Worm (Caenorhabditis elegans) whole organism, L3 larva: Measurements from ENCODE around the gene best-22.

Experiments
- R02D3.7 ChIP-seq: fragments of 150-350 bp; optimal IDR thresholded peaks from 2 replicates; lab custom pipeline; 2014; ENCODE audit warnings: missing biosample characterization, missing genetic modification characterization
- ZK546.5 ChIP-seq: sonication (generic microtip); optimal IDR thresholded peaks from 2 replicates; lab custom pipeline; 2017; ENCODE audit warnings: missing biosample characterization, missing genetic modification characterization
- aly-2 ChIP-seq: fragments of 150-350 bp; optimal IDR thresholded peaks from 2 replicates; lab custom pipeline; 2014; ENCODE audit warnings: missing biosample characterization, missing genetic modification characterization
- ceh-16 ChIP-seq: sonication (generic microtip); optimal IDR thresholded peaks from 2 replicates; lab custom pipeline; 2017; ENCODE audit warnings: missing biosample characterization, missing genetic modification characterization
- ceh-9 ChIP-seq: sonication (generic microtip); optimal IDR thresholded peaks from 2 replicates; lab custom pipeline; 2018; ENCODE audit warnings: missing biosample characterization, missing genetic modification characterization
- egl-27 ChIP-seq: sonication (generic microtip); optimal IDR thresholded peaks from 4 replicates; lab custom pipeline; 2017; ENCODE audit warnings: missing biosample characterization, missing genetic modification reagents, missing genetic modification characterization
- elt-1 ChIP-seq: fragments of 150-350 bp; optimal IDR thresholded peaks from 2 replicates; lab custom pipeline; 2014; ENCODE audit warnings: missing biosample characterization, missing genetic modification characterization
- elt-2 ChIP-seq: sonication (generic microtip); optimal IDR thresholded peaks from 2 replicates; lab custom pipeline; 2016; ENCODE audit warnings: missing genetic modification reagents, mild to moderate bottlenecking, missing genetic modification characterization, missing compliant biosample characterization
- elt-3 ChIP-seq, 3 experiments: fragments of 150-350 bp in 1 of 3; sonication (generic microtip) in 2 of 3; optimal IDR thresholded peaks; 2 replicates in 2 of 3; 4 replicates in 1 of 3; lab custom pipeline; 2014 to 2017; ENCODE audit warnings: missing biosample characterization in 3 of 3, missing genetic modification characterization in 3 of 3
- eor-1 ChIP-seq, 2 experiments: fragments of 150-350 bp; optimal IDR thresholded peaks; 2 replicates each; lab custom pipeline; 2014 to 2018; ENCODE audit warnings: missing biosample characterization in 2 of 2, missing genetic modification characterization in 2 of 2
- fkh-10 ChIP-seq: sonication (generic microtip); optimal IDR thresholded peaks from 2 replicates; lab custom pipeline; 2017; ENCODE audit warnings: missing biosample characterization, missing genetic modification reagents, missing genetic modification characterization
- fkh-2 ChIP-seq: fragments of 150-350 bp; optimal IDR thresholded peaks from 2 replicates; lab custom pipeline; 2014; ENCODE audit warnings: missing biosample characterization, missing genetic modification reagents, missing genetic modification characterization
- lin-39 ChIP-seq: fragments of 150-350 bp; optimal IDR thresholded peaks from 2 replicates; lab custom pipeline; 2018; ENCODE audit warnings: missing biosample characterization, missing genetic modification reagents, missing genetic modification characterization
- mml-1 ChIP-seq: fragments of 150-350 bp; sonication (generic microtip); optimal IDR thresholded peaks from 3 replicates; lab custom pipeline; 2014; ENCODE audit warnings: missing biosample characterization, missing genetic modification characterization
- nfya-1 ChIP-seq: sonication (generic microtip); optimal IDR thresholded peaks from 2 replicates; lab custom pipeline; 2017; ENCODE audit warnings: missing genetic modification characterization, mild to moderate bottlenecking, missing compliant biosample characterization, antibody characterized with exemption, moderate library complexity; ENCODE audit not compliant: insufficient read depth
- nhr-11 ChIP-seq: fragments of 150-350 bp; optimal IDR thresholded peaks from 2 replicates; lab custom pipeline; 2014; ENCODE audit warnings: missing biosample characterization, missing genetic modification characterization
- nhr-12 ChIP-seq: fragments of 150-350 bp; optimal IDR thresholded peaks from 2 replicates; lab custom pipeline; 2014; ENCODE audit warnings: missing biosample characterization, missing genetic modification characterization
- nhr-237 ChIP-seq: fragments of 150-350 bp; optimal IDR thresholded peaks from 2 replicates; lab custom pipeline; 2014; ENCODE audit warnings: missing biosample characterization, missing genetic modification characterization
- nhr-25 ChIP-seq: sonication (generic microtip); optimal IDR thresholded peaks from 2 replicates; lab custom pipeline; 2017; ENCODE audit warnings: missing biosample characterization, missing genetic modification characterization
- nhr-67 ChIP-seq: fragments of 150-350 bp; optimal IDR thresholded peaks from 2 replicates; lab custom pipeline; 2014; ENCODE audit warnings: missing biosample characterization, missing genetic modification characterization
- nhr-76 ChIP-seq: fragments of 150-350 bp; sonication (generic microtip); optimal IDR thresholded peaks from 5 replicates; lab custom pipeline; 2014; ENCODE audit warnings: missing biosample characterization, missing genetic modification characterization
- nhr-77 ChIP-seq: fragments of 150-350 bp; optimal IDR thresholded peaks from 2 replicates; lab custom pipeline; 2014; ENCODE audit warnings: missing biosample characterization, missing genetic modification characterization
- pha-4 ChIP-seq: fragments of 150-350 bp; optimal IDR thresholded peaks from 2 replicates; lab custom pipeline; 2014; ENCODE audit warnings: missing biosample characterization, missing genetic modification reagents, missing genetic modification characterization
- pqm-1 ChIP-seq: fragments of 150-350 bp; optimal IDR thresholded peaks from 2 replicates; lab custom pipeline; 2017; ENCODE audit warnings: missing biosample characterization, missing genetic modification characterization, inconsistent platforms
- sea-2 ChIP-seq: fragments of 150-350 bp; sonication (generic microtip); optimal IDR thresholded peaks from 4 replicates; lab custom pipeline; 2014; ENCODE audit warnings: missing biosample characterization, missing genetic modification reagents, missing genetic modification characterization
- skn-1 ChIP-seq: fragments of 150-350 bp; optimal IDR thresholded peaks from 2 replicates; lab custom pipeline; 2014; ENCODE audit warnings: missing biosample characterization, missing genetic modification characterization
- unc-39 ChIP-seq: sonication (generic microtip); optimal IDR thresholded peaks from 4 replicates; lab custom pipeline; 2017; ENCODE audit warnings: missing biosample characterization, missing genetic modification characterization
- unc-62 ChIP-seq: fragments of 150-350 bp; sonication (generic microtip); optimal IDR thresholded peaks from 4 replicates; lab custom pipeline; 2014; ENCODE audit warnings: missing biosample characterization, missing genetic modification reagents, missing genetic modification characterization
- zag-1 ChIP-seq: fragments of 150-350 bp; optimal IDR thresholded peaks from 2 replicates; lab custom pipeline; 2014; ENCODE audit warnings: missing biosample characterization, missing genetic modification characterization
- ztf-11 ChIP-seq: fragments of 150-350 bp; optimal IDR thresholded peaks from 2 replicates; lab custom pipeline; 2014; ENCODE audit warnings: missing biosample characterization, missing genetic modification characterization

Gene best-22

DNA sequence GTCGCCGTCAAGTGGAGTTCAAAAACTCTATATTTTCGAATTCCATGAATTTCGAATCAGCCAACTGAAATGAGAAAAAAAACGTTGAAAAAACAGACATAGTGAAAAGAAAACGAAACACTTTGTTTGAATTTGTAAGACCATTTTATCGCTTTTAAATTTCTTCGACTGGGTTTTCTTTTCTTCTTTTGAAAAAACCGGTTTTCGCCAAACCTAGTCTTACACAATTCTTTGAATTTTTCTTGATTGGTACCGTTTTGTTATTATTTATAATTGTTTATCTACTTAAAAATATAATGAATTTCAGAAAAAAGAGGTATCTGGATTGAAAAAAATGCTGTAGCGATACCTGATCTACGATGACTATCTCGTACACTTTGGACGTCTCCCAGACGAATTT, at the start of gene best-22:
Gene best-22 (plus strand): TSS at position 301 of the 400 bp plus-strand sequence.
- TF ChIP-seq elt-1 (tag; lab: Kevin White, UChicago) (no peak), nfya-1 (tag; lab: Kevin White, UChicago) (no peak), unc-62 (GFP tag; lab: Kevin White, UChicago) (no peak), nhr-25 (tag; lab: Kevin White, UChicago) (no peak), R02D3.7 (no peak), eor-1 (tag; optimal IDR thresholded peaks at IDR 0.05; lab: Kevin White, UChicago) (no peak), fkh-10 (no peak), mml-1 (tag; lab: Kevin White, UChicago) (no peak)

DNA sequence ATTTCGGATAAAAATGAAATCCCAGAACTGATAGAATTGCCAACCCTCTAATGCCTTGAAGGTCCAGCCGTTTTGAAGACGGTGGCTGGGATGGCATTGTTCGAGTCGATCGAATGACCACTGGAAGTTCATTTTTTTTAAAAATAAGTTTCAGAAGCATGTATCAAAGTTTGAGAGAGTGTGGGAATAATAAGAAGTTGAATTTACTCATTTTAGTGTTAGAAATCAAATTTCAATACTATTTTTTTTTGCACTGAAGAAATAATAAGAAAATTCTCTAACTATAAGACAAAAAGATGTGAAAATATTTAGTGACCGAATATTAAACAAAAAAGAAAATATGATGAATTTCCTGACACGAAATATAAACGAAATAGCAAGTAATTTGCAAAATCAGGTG, 48.6 kb upstream of the best-22 start, which contains the start of gene oac-59:
Gene oac-59 (minus strand): TSS at position 101 of the 400 bp plus-strand sequence.
- TF ChIP-seq aly-2 (tag; lab: Kevin White, UChicago) (no peak), elt-2 (no peak), pha-4 (tag; lab: Kevin White, UChicago) (no peak), unc-39 (no peak), ZK546.5 (tag; lab: Kevin White, UChicago) (no peak), nhr-76 (no peak)

DNA sequence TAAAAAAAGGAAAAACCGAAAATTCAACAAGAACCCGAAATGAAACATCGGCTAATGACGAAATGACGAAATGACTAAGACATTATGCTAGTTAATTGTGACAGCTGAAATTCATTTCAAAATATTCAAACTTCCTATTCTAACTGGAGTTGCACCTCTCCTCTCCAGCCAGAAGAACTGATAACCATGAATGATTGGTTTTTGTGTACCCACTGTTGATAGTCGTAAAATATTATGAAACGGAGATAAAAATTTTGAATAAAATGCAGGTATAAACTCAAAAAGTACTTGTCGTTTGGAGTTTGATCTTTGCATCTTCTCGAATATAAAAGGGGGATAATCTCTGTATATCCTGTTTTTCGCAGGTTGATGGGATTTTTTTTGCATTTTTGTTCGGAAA, 46.9 kb upstream of the best-22 start:
- peak; percentile 55 for TF ChIP-seq pqm-1 (tag; lab: Kevin White, UChicago)
- TF ChIP-seq fkh-10: no peak
- no peak for TF ChIP-seq zag-1
- no peak for TF ChIP-seq ztf-11 (tag; lab: Kevin White, UChicago)
- TF ChIP-seq elt-2: peak; percentile 76
- TF ChIP-seq pha-4 (tag; lab: Kevin White, UChicago): peak; percentile 16

DNA sequence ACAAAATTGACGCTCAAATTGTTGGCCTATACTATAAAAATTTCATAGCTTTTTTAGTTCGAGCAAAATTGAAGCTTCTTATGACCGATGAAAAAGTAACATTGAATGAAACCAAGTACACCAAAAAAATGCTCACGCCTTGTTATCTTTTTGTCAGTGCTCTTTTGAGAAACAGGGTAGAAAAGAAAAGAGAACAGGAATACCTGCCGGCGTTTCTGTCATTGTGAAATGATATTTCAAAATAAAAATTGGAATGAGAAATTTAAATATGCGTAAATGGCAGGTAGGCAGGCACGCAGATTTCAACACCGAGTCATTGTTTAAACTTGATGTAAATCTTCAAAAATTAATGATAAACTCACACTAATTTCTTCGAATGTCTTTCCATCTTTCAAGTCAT, 45.0 kb upstream of the best-22 start:
- TF ChIP-seq nhr-237 (tag; lab: Kevin White, UChicago) (no peak), nhr-11 (tag; lab: Kevin White, UChicago) (no peak), egl-27 (tag; lab: Kevin White, UChicago) (no peak), elt-2 (peak; percentile 17), lin-39 (tag; lab: Kevin White, UChicago) (no peak), elt-1 (tag; lab: Kevin White, UChicago) (no peak), elt-3 (tag; optimal IDR thresholded peaks at IDR 0.05; lab: Kevin White, UChicago) (no peak), nhr-77 (tag; lab: Kevin White, UChicago) (no peak)

DNA sequence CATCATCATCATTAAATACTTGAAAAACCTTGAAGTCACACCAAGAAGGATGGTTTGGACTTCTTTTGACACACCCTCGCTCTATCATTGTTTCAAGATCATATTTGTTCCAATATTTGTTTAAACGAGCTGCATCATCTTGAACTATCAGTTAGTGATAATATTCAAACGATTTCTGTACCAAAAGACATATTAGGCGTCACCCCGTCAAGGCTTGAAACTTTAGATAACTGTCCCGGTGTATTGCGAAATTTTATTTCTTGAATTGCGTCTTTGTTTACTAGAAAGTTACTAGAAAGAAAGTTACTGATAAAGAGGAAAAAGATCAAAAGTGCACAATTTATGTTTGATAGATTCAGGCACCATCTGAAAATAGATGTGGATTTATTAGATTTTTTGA, 43.8 kb upstream of the best-22 start:
- TF ChIP-seq skn-1: peak; percentile 1
- TF ChIP-seq ZK546.5 (tag; lab: Kevin White, UChicago): no peak
- no peak for TF ChIP-seq nhr-76
- peak; percentile 87 for TF ChIP-seq elt-2
- peak; percentile 73 for TF ChIP-seq pha-4 (tag; lab: Kevin White, UChicago)
- TF ChIP-seq pqm-1 (tag; lab: Kevin White, UChicago): peak; percentile 78
- TF ChIP-seq, all 47 proteins: peak for 4

DNA sequence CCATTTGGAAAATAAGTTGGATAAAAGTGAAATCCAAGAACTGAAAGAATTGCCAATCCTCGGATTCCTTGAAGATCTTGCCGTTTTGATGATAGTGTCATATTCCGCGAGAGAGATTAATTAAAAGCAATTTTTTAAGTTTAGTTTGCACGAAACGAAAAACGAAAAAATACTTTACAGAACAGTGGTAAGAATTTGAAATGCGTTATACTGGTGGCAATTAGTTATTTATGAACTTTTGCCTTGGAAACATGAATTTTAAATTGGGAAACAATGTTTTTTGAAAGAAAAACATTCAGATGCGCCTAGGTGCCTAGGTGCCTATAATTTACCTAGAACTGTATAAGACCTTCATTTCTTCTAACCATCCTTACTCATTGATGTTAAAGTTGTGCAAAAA, 42.0 kb upstream of the best-22 start, which contains the start of gene oac-57:
Gene oac-57 (minus strand): TSS at position 101 of the 400 bp plus-strand sequence.
- no peak for TF ChIP-seq nfya-1 (tag; lab: Kevin White, UChicago)
- no peak for TF ChIP-seq nhr-67 (tag; lab: Kevin White, UChicago)
- no peak for TF ChIP-seq ceh-9
- TF ChIP-seq nhr-25 (tag; lab: Kevin White, UChicago): no peak
- TF ChIP-seq unc-62 (GFP tag; lab: Kevin White, UChicago): no peak
- TF ChIP-seq elt-2: no peak
- no peak for TF ChIP-seq sea-2 (GFP tag; lab: Kevin White, UChicago)
- no peak for TF ChIP-seq fkh-2 (tag; lab: Kevin White, UChicago)

DNA sequence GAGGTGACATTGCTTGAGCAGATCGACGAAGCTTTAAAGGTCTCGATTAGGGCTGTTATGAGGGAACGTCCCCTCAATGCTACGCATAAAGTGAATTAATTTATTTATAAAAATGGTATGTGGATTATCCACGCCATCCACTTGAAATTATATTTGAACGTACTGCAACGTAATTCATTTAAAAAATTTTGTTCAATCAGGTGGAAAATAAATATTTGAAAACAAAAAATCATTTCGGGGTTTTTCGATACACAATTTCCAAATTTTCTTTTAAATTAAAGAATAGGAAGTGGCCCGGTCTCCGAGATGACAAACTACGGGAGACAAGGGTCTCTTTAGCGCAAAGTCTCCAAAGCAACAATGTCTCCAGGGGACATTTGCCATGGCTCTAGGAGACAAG, 38.1 kb upstream of the best-22 start, which contains the start of gene oac-58:
Gene oac-58 (minus strand): TSS at position 101 of the 400 bp plus-strand sequence.
- TF ChIP-seq lin-39 (tag; lab: Kevin White, UChicago) (no peak), eor-1 (tag; optimal IDR thresholded peaks at IDR 0.05; lab: Kevin White, UChicago) (no peak), nhr-12 (tag; lab: Kevin White, UChicago) (no peak), aly-2 (tag; lab: Kevin White, UChicago) (no peak), nhr-77 (tag; lab: Kevin White, UChicago) (no peak), ceh-16 (tag; lab: Kevin White, UChicago) (no peak)
